Worm (Caenorhabditis elegans) whole organism, L2 larva: ENCODE data around the gene nra-1.

Experiments used
- F13H6.1 ChIP-seq: sonication (generic microtip); optimal IDR thresholded peaks from 2 replicates; lab custom pipeline; 2016; ENCODE audit warnings: missing genetic modification characterization, missing compliant biosample characterization
- ama-1 ChIP-seq: fragments of 150-350 bp; optimal IDR thresholded peaks from 2 replicates; lab custom pipeline; 2018; ENCODE audit warnings: inconsistent platforms
- elt-1 ChIP-seq: fragments of 150-350 bp; optimal IDR thresholded peaks from 2 replicates; lab custom pipeline; 2014; ENCODE audit warnings: missing biosample characterization, missing genetic modification characterization
- fos-1 ChIP-seq: fragments of 150-350 bp; optimal IDR thresholded peaks from 2 replicates; lab custom pipeline; 2014; ENCODE audit warnings: missing biosample characterization, missing genetic modification characterization
- snpc-4 ChIP-seq: fragments of 150-350 bp; optimal IDR thresholded peaks from 2 replicates; lab custom pipeline; 2014; ENCODE audit warnings: missing biosample characterization, missing genetic modification characterization
- unc-62 ChIP-seq: fragments of 150-350 bp; optimal IDR thresholded peaks from 2 replicates; lab custom pipeline; 2014; ENCODE audit warnings: missing biosample characterization, missing genetic modification reagents, missing genetic modification characterization
- ztf-1 ChIP-seq: fragments of 200-800 bp; sonication (Bioruptor generic); conservative IDR thresholded peaks from 2 replicates; pipeline ENCODE4 v1.3.6; 2022; ENCODE audit warnings: missing genetic modification characterization, missing compliant biosample characterization

DNA sequence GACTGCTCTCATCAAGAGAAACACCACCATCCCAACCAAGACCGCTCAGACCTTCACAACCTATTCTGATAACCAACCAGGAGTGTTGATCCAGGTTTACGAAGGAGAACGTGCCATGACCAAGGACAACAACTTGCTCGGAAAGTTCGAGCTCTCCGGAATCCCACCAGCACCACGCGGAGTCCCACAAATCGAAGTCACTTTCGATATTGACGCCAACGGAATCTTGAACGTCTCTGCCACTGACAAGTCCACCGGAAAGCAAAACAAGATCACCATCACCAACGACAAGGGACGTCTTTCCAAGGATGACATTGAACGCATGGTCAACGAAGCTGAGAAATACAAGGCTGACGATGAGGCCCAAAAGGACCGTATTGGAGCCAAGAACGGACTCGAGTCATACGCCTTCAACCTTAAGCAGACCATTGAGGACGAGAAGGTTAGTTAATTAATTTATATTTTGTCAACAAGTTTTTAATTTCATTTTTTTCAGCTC lies 3.5 kb downstream of the nra-1 start:
- TF ChIP-seq ztf-1 (GFP tag; lab: Robert Waterston, UW) (no peak), fos-1 (tag; lab: Kevin White, UChicago) (no peak), ama-1 (peak; percentile 90), snpc-4 (tag; lab: Kevin White, UChicago) (no peak), elt-1 (no peak), F13H6.1 (tag; lab: Kevin White, UChicago) (no peak), unc-62 (no peak)
